Worm (Caenorhabditis elegans): ENCODE data around the gene srx-6.

DNA sequence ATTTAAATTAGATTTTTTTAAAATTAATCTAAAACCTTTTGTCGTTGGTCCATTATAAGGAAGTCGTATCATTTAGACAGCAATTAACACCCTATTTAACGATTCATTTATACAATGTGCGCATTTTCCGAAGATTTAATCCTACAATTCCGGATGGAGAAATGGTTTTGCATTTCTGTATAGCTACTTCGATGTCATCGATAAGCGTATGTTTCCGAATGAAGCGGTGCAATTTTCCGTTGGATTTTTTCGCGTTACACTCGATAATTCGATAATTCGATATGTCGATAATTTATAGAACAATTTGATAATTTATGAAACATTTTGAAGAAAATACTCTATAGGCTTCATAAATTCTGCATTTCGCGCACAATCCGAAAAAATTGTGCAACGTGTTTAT lies 38.1 kb downstream of the srx-6 start, which contains the start of gene C13A2.10:
- no peak for TF ChIP-seq fos-1 (tag; optimal IDR thresholded peaks at IDR 0.05)
- no peak for TF ChIP-seq aly-2 (tag; optimal IDR thresholded peaks at IDR 0.05)
- TF ChIP-seq ztf-11 (tag; optimal IDR thresholded peaks at IDR 0.05) = no peak
- no peak for TF ChIP-seq sea-2 (GFP tag; optimal IDR thresholded peaks at IDR 0.05)
- no peak for TF ChIP-seq lin-39 (tag; optimal IDR thresholded peaks at IDR 0.05)
- no peak for TF ChIP-seq ama-1 (optimal IDR thresholded peaks at IDR 0.05)
- no peak for TF ChIP-seq lin-15B (tag; optimal IDR thresholded peaks at IDR 0.05)
- no peak for TF ChIP-seq unc-62 (GFP tag; optimal IDR thresholded peaks at IDR 0.05)
- no peak for TF ChIP-seq nhr-77 (tag; optimal IDR thresholded peaks at IDR 0.05)
- TF ChIP-seq ceh-82 (tag; optimal IDR thresholded peaks at IDR 0.05) = no peak
- TF ChIP-seq zag-1 (tag; optimal IDR thresholded peaks at IDR 0.05) = no peak
- no peak for TF ChIP-seq nhr-67 (tag; optimal IDR thresholded peaks at IDR 0.05)

Data from whole organism, L3 larva.